Fruit fly (Drosophila melanogaster): Measurements from ENCODE around the gene CG18302.

CG18302 gene

dm6 chr2L:10543048-10543752 is 9.1 kb downstream of the CG18302 start:
- TF ChIP-seq CG32006 (GFP tag; optimal IDR thresholded peaks at IDR 0.05) (peak; percentile 10), Hr38 (GFP tag; optimal IDR thresholded peaks at IDR 0.05) (no peak), Ets96B (tag; optimal IDR thresholded peaks at IDR 0.05) (no peak), CG8119 (GFP tag; IDR thresholded peaks at IDR 0.05) (0 out of 3 replicates have a peak, but pooled peaks have one; percentile 30), acj6 (GFP tag; optimal IDR thresholded peaks at IDR 0.05) (no peak), CG11762 (GFP tag; optimal IDR thresholded peaks at IDR 0.05; ENCODE audit: insufficient read depth) (no peak), fd85E (GFP tag; optimal IDR thresholded peaks at IDR 0.05) (no peak), lz (GFP tag; optimal IDR thresholded peaks at IDR 0.05) (no peak), pdm3 (GFP tag; optimal IDR thresholded peaks at IDR 0.05) (no peak), CG6163 (GFP tag; IDR thresholded peaks at IDR 0.05) (no peak), Sox14 (GFP tag; optimal IDR thresholded peaks at IDR 0.05) (no peak), CG8319 (GFP tag; optimal IDR thresholded peaks at IDR 0.05) (no peak), Hr39 (GFP tag; optimal IDR thresholded peaks at IDR 0.05) (no peak), CG4318 (GFP tag; optimal IDR thresholded peaks at IDR 0.05) (no peak), Hr4 (GFP tag; optimal IDR thresholded peaks at IDR 0.05) (peak; percentile 4), spab (GFP tag; optimal IDR thresholded peaks at IDR 0.05) (no peak), CG15336 (GFP tag; IDR thresholded peaks at IDR 0.05) (peak; percentile 22; the same call in 1 of the 2 replicates), CG6854 (GFP tag; optimal IDR thresholded peaks at IDR 0.05) (no peak), CG11902 (GFP tag; optimal IDR thresholded peaks at IDR 0.05) (no peak), esn (GFP tag; optimal IDR thresholded peaks at IDR 0.05) (no peak), CG34406 (GFP tag; optimal IDR thresholded peaks at IDR 0.05) (no peak), fd59A (GFP tag; optimal IDR thresholded peaks at IDR 0.05) (no peak), dac (GFP tag; optimal IDR thresholded peaks at IDR 0.05) (no peak), fkh (GFP tag; optimal IDR thresholded peaks at IDR 0.05) (peak; percentile 42), CG10669 (GFP tag; optimal IDR thresholded peaks at IDR 0.05) (no peak), svp (GFP tag) (no peak), Eip93F (GFP tag; optimal IDR thresholded peaks at IDR 0.05) (no peak), Met (GFP tag; optimal IDR thresholded peaks at IDR 0.05) (no peak), CG10631 (GFP tag; optimal IDR thresholded peaks at IDR 0.05) (no peak), OdsH (GFP tag; optimal IDR thresholded peaks at IDR 0.05) (peak; percentile 8)

- TF ChIP-seq Eip78C (GFP tag) (peak; percentile 15), CG6163 (GFP tag; IDR thresholded peaks at IDR 0.05) (0 out of 3 replicates have a peak, but pooled peaks have one; percentile 11), Gug (GFP tag; IDR thresholded peaks at IDR 0.05) (no peak), svp (GFP tag) (peak; percentile 11)
Observed at dm6 chr2L:10543992-10544391, 9.9 kb downstream of the CG18302 start.

- peak; percentile 32; the same call in 1 of the 3 replicates for TF ChIP-seq CG6163 (GFP tag; IDR thresholded peaks at IDR 0.05)
- TF ChIP-seq eg (GFP tag; IDR thresholded peaks at IDR 0.05), result 0 out of 3 replicates have a peak, but pooled peaks have one; percentile 6
- TF ChIP-seq pdm3 (GFP tag; optimal IDR thresholded peaks at IDR 0.05), result no peak
Observed at dm6 chr2L:10544421-10545120, 10.4 kb downstream of the CG18302 start, which contains the start of gene Trim9. Gene Trim9, plus strand, starts transcription at chr2L:10544883.

dm6 chr2L:10548814-10549423 is 14.8 kb downstream of the CG18302 start:
- TF ChIP-seq fd85E (GFP tag; optimal IDR thresholded peaks at IDR 0.05), result no peak
- TF ChIP-seq dac (GFP tag; optimal IDR thresholded peaks at IDR 0.05), result no peak
- TF ChIP-seq lz (GFP tag; optimal IDR thresholded peaks at IDR 0.05), result no peak
- no peak for TF ChIP-seq Blimp-1 (GFP tag; optimal IDR thresholded peaks at IDR 0.05)
